Worm (Caenorhabditis elegans): ENCODE measurements around the gene F01G10.9.

ce11 chrIV:10227534-10227933 lies 31.9 kb downstream of the F01G10.9 start, which contains the start of gene F01G10.6:
- TF ChIP-seq mep-1 (tag; optimal IDR thresholded peaks at IDR 0.05) (no peak), blmp-1 (tag; optimal IDR thresholded peaks at IDR 0.05) (no peak), snpc-4 (tag; optimal IDR thresholded peaks at IDR 0.05) (no peak), ztf-4 (tag; optimal IDR thresholded peaks at IDR 0.05) (no peak), mab-9 (GFP tag; IDR thresholded peaks at IDR 0.05) (no peak), nhr-77 (tag; optimal IDR thresholded peaks at IDR 0.05) (no peak), ama-1 (optimal IDR thresholded peaks at IDR 0.05) (no peak), lir-3 (tag; optimal IDR thresholded peaks at IDR 0.05; ENCODE audit: poor library complexity) (no peak), zag-1 (tag; optimal IDR thresholded peaks at IDR 0.05) (no peak), hlh-17 (GFP tag; optimal IDR thresholded peaks at IDR 0.05; ENCODE audit: borderline replicate concordance) (no peak), fkh-10 (GFP tag; optimal IDR thresholded peaks at IDR 0.05) (no peak)

All from whole organism, L1 larva.